Worm (Caenorhabditis elegans): ENCODE results near the gene F39G3.5.

The F39G3.5 gene

ce11 chrV:4754123-4754522 lies 31.7 kb downstream of the F39G3.5 start, which contains the start of gene hil-4:
Gene hil-4, plus strand, starts transcription at chrV:4754313.
- TF ChIP-seq F44E2.7 (GFP tag; IDR thresholded peaks at IDR 0.05), result no peak
- TF ChIP-seq gei-8 (GFP tag; optimal IDR thresholded peaks at IDR 0.05), result no peak
- no peak for TF ChIP-seq nhr-48 (tag; optimal IDR thresholded peaks at IDR 0.05)
- TF ChIP-seq mep-1 (tag; optimal IDR thresholded peaks at IDR 0.05), result no peak
- no peak for TF ChIP-seq mes-2 (tag; optimal IDR thresholded peaks at IDR 0.05; ENCODE audit: poor library complexity, severe bottlenecking)
- no peak for TF ChIP-seq madf-5 (GFP tag; IDR thresholded peaks at IDR 0.05)
- peak; percentile 7 for TF ChIP-seq unc-130 (GFP tag; optimal IDR thresholded peaks at IDR 0.05)
- TF ChIP-seq snpc-1.2 (GFP tag; IDR thresholded peaks at IDR 0.05), result 0 out of 2 replicates have a peak, but pooled peaks have one; percentile 25
- peak; percentile 22; the same call in 1 of the 2 replicates for TF ChIP-seq lin-38 (GFP tag; IDR thresholded peaks at IDR 0.05)
- no peak for TF ChIP-seq spr-3 (GFP tag; optimal IDR thresholded peaks at IDR 0.05)
- no peak for TF ChIP-seq mxl-2 (GFP tag; conservative IDR thresholded peaks at IDR 0.05)
- no peak for TF ChIP-seq cey-2 (tag; optimal IDR thresholded peaks at IDR 0.05; ENCODE audit: borderline replicate concordance, insufficient read depth)
- no peak for TF ChIP-seq skn-1 (tag; optimal IDR thresholded peaks at IDR 0.05)
- no peak for TF ChIP-seq vab-7 (GFP tag; IDR thresholded peaks at IDR 0.05)
- TF ChIP-seq mxl-3 (GFP tag; optimal IDR thresholded peaks at IDR 0.05), result no peak
- TF ChIP-seq nhr-41 (GFP tag; IDR thresholded peaks at IDR 0.05), result no peak
- no peak for TF ChIP-seq set-16 (GFP tag; IDR thresholded peaks at IDR 0.05)
- TF ChIP-seq dmd-9 (GFP tag; IDR thresholded peaks at IDR 0.05), result no peak
- no peak for TF ChIP-seq fkh-10 (GFP tag; optimal IDR thresholded peaks at IDR 0.05)
- TF ChIP-seq unc-62 (GFP tag; optimal IDR thresholded peaks at IDR 0.05 in 1 of 2), result no peak
- TF ChIP-seq unc-62 (tag; optimal IDR thresholded peaks at IDR 0.05), result no peak
- TF ChIP-seq ceh-62 (tag; optimal IDR thresholded peaks at IDR 0.05), result no peak
- TF ChIP-seq ceh-20 (GFP tag; IDR thresholded peaks at IDR 0.05), result no peak
- no peak for TF ChIP-seq pqm-1 (tag; optimal IDR thresholded peaks at IDR 0.05)
- no peak for TF ChIP-seq nhr-76 (tag; optimal IDR thresholded peaks at IDR 0.05)
- no peak for TF ChIP-seq zfp-3 (GFP tag; conservative IDR thresholded peaks at IDR 0.05)
- TF ChIP-seq R02D3.7 (tag; optimal IDR thresholded peaks at IDR 0.05), result no peak
- TF ChIP-seq Y48G9A.11 (GFP tag; IDR thresholded peaks at IDR 0.05), result peak; percentile 59
- TF ChIP-seq zip-11 (GFP tag; IDR thresholded peaks at IDR 0.05), result no peak
- no peak for TF ChIP-seq lin-1 (GFP tag; IDR thresholded peaks at IDR 0.05)
- TF ChIP-seq dpl-1 (GFP tag; optimal IDR thresholded peaks at IDR 0.05), result no peak
- no peak for TF ChIP-seq ztf-7 (tag; optimal IDR thresholded peaks at IDR 0.05)
- no peak for TF ChIP-seq saeg-2 (GFP tag; IDR thresholded peaks at IDR 0.05)
- TF ChIP-seq nhr-11 (tag; optimal IDR thresholded peaks at IDR 0.05), result no peak
- TF ChIP-seq nhr-6 (tag; optimal IDR thresholded peaks at IDR 0.05), result no peak
- TF ChIP-seq hlh-11 (tag; optimal IDR thresholded peaks at IDR 0.05), result no peak
- no peak for TF ChIP-seq ceh-82 (tag; optimal IDR thresholded peaks at IDR 0.05)
- TF ChIP-seq F26F4.8 (GFP tag; conservative IDR thresholded peaks at IDR 0.05), result no peak
- TF ChIP-seq lim-7 (GFP tag; IDR thresholded peaks at IDR 0.05), result peak; percentile 45; the same call in 1 of the 2 replicates
- no peak for TF ChIP-seq madf-9 (GFP tag; conservative IDR thresholded peaks at IDR 0.05)
- TF ChIP-seq tra-1 (GFP tag; IDR thresholded peaks at IDR 0.05), result no peak
- TF ChIP-seq egl-27 (tag; optimal IDR thresholded peaks at IDR 0.05), result no peak
- no peak for TF ChIP-seq Y75B8A.6 (GFP tag; IDR thresholded peaks at IDR 0.05)
- no peak for TF ChIP-seq ama-1 (optimal IDR thresholded peaks at IDR 0.05)
- TF ChIP-seq nhr-25 (tag; optimal IDR thresholded peaks at IDR 0.05; ENCODE audit: borderline replicate concordance, insufficient read depth), result no peak
- TF ChIP-seq daf-16 (GFP tag; optimal IDR thresholded peaks at IDR 0.05), result no peak
- no peak for TF ChIP-seq daf-16 (tag; optimal IDR thresholded peaks at IDR 0.05)
- TF ChIP-seq zfp-2 (tag; optimal IDR thresholded peaks at IDR 0.05), result no peak
- TF ChIP-seq dve-1 (tag; optimal IDR thresholded peaks at IDR 0.05; ENCODE audit: insufficient read depth), result no peak
- TF ChIP-seq egl-43 (GFP tag; IDR thresholded peaks at IDR 0.05), result 0 out of 2 replicates have a peak, but pooled peaks have one; percentile 67
- TF ChIP-seq lir-3 (tag; optimal IDR thresholded peaks at IDR 0.05), result no peak
- TF ChIP-seq spr-1 (tag; optimal IDR thresholded peaks at IDR 0.05), result no peak
- peak; percentile 73 for TF ChIP-seq aha-1 (tag)

Measured in whole organism, L4 larva.